Worm (Caenorhabditis elegans): ENCODE results near the gene xpb-1.

The xpb-1 gene

ce11 chrIII:11535453-11535852, 9.0 kb downstream of the xpb-1 start:
- TF ChIP-seq rnt-1 (tag; optimal IDR thresholded peaks at IDR 0.05) (no peak), dsc-1 (tag; optimal IDR thresholded peaks at IDR 0.05) (no peak), tlp-1 (tag; optimal IDR thresholded peaks at IDR 0.05) (no peak), ceh-63 (GFP tag; optimal IDR thresholded peaks at IDR 0.05) (no peak), nhr-84 (tag; optimal IDR thresholded peaks at IDR 0.05) (no peak)

ce11 chrIII:11544947-11545346, 18.5 kb downstream of the xpb-1 start:
- no peak for TF ChIP-seq fkh-8 (tag; optimal IDR thresholded peaks at IDR 0.05)
- TF ChIP-seq rnt-1 (tag; optimal IDR thresholded peaks at IDR 0.05): no peak
- no peak for TF ChIP-seq hlh-17 (GFP tag; optimal IDR thresholded peaks at IDR 0.05; ENCODE audit: borderline replicate concordance)
- no peak for TF ChIP-seq pax-3 (tag; optimal IDR thresholded peaks at IDR 0.05)
- no peak for TF ChIP-seq ceh-8 (GFP tag; optimal IDR thresholded peaks at IDR 0.05)
- no peak for TF ChIP-seq efl-1 (optimal IDR thresholded peaks at IDR 0.05)
- no peak for TF ChIP-seq efl-1 (GFP tag; optimal IDR thresholded peaks at IDR 0.05 in 1 of 2)
- TF ChIP-seq pqm-1 (tag; optimal IDR thresholded peaks at IDR 0.05): no peak
- no peak for TF ChIP-seq blmp-1 (tag; optimal IDR thresholded peaks at IDR 0.05)
- TF ChIP-seq tbx-2 (tag; optimal IDR thresholded peaks at IDR 0.05): no peak
- no peak for TF ChIP-seq irx-1 (tag; optimal IDR thresholded peaks at IDR 0.05)
- TF ChIP-seq nhr-77 (tag; optimal IDR thresholded peaks at IDR 0.05): no peak
- TF ChIP-seq mab-9 (GFP tag; IDR thresholded peaks at IDR 0.05): no peak
- no peak for TF ChIP-seq fkh-4 (tag; optimal IDR thresholded peaks at IDR 0.05; ENCODE audit: borderline replicate concordance)
- no peak for TF ChIP-seq elt-2 (tag; optimal IDR thresholded peaks at IDR 0.05)
- no peak for TF ChIP-seq lin-15B (tag; optimal IDR thresholded peaks at IDR 0.05)
- TF ChIP-seq ceh-88 (GFP tag; IDR thresholded peaks at IDR 0.05): no peak
- TF ChIP-seq lir-3 (tag; optimal IDR thresholded peaks at IDR 0.05; ENCODE audit: poor library complexity): no peak
- TF ChIP-seq zip-4 (GFP tag; optimal IDR thresholded peaks at IDR 0.05): no peak
- no peak for TF ChIP-seq hlh-4 (tag; optimal IDR thresholded peaks at IDR 0.05)
- no peak for TF ChIP-seq jun-1 (tag; optimal IDR thresholded peaks at IDR 0.05)

- no peak for TF ChIP-seq hlh-17 (GFP tag; optimal IDR thresholded peaks at IDR 0.05; ENCODE audit: borderline replicate concordance)
- no peak for TF ChIP-seq efl-1 (optimal IDR thresholded peaks at IDR 0.05)
- TF ChIP-seq efl-1 (GFP tag; optimal IDR thresholded peaks at IDR 0.05 in 1 of 2): peak in 1 of 2 experiments; percentile 71
Measured at ce11 chrIII:11548070-11548469, 21.6 kb downstream of the xpb-1 start, which contains the start of gene Y66D12A.13. Gene Y66D12A.13 (plus strand): TSS chrIII:11548370.

ce11 chrIII:11554701-11555111, 28.2 kb downstream of the xpb-1 start:
- TF ChIP-seq ets-5 (GFP tag; IDR thresholded peaks at IDR 0.05): no peak
- no peak for TF ChIP-seq unc-30 (tag; optimal IDR thresholded peaks at IDR 0.05)
- no peak for TF ChIP-seq hlh-17 (GFP tag; optimal IDR thresholded peaks at IDR 0.05; ENCODE audit: borderline replicate concordance)
- TF ChIP-seq nhr-85 (tag): peak; percentile 83
- no peak for TF ChIP-seq egl-13 (tag; optimal IDR thresholded peaks at IDR 0.05)
- no peak for TF ChIP-seq hpl-2 (GFP tag; optimal IDR thresholded peaks at IDR 0.05)
- peak in 1 of 2 experiments; percentile 11 for TF ChIP-seq lsy-2 (tag; optimal IDR thresholded peaks at IDR 0.05)
- no peak for TF ChIP-seq nhr-76 (tag; optimal IDR thresholded peaks at IDR 0.05)
- TF ChIP-seq mdl-1 (tag; optimal IDR thresholded peaks at IDR 0.05): peak in 1 of 2 experiments; percentile 10
- TF ChIP-seq fkh-4 (tag; optimal IDR thresholded peaks at IDR 0.05; ENCODE audit: borderline replicate concordance): no peak
- TF ChIP-seq pqm-1 (tag; optimal IDR thresholded peaks at IDR 0.05): no peak
- TF ChIP-seq mef-2 (tag; optimal IDR thresholded peaks at IDR 0.05): no peak
- no peak for TF ChIP-seq tlp-1 (tag; optimal IDR thresholded peaks at IDR 0.05)
- peak; percentile 47 for TF ChIP-seq nhr-71 (tag; optimal IDR thresholded peaks at IDR 0.05)
- TF ChIP-seq nhr-19 (GFP tag; conservative IDR thresholded peaks at IDR 0.05): peak; percentile 21; the same call in 1 of the 2 replicates
- TF ChIP-seq lin-39 (tag; optimal IDR thresholded peaks at IDR 0.05): no peak
- no peak for TF ChIP-seq ztf-4 (tag; optimal IDR thresholded peaks at IDR 0.05)
- TF ChIP-seq ceh-63 (GFP tag; optimal IDR thresholded peaks at IDR 0.05): no peak
- no peak for TF ChIP-seq nhr-84 (tag; optimal IDR thresholded peaks at IDR 0.05)
- TF ChIP-seq grh-1 (GFP tag; IDR thresholded peaks at IDR 0.05): 0 out of 2 replicates have a peak, but pooled peaks have one; percentile 23
- no peak for TF ChIP-seq sup-37 (GFP tag; optimal IDR thresholded peaks at IDR 0.05)
- no peak for TF ChIP-seq aha-1 (tag; optimal IDR thresholded peaks at IDR 0.05)
- TF ChIP-seq ceh-90 (tag; optimal IDR thresholded peaks at IDR 0.05): no peak
- TF ChIP-seq zag-1 (tag; optimal IDR thresholded peaks at IDR 0.05): no peak
- TF ChIP-seq nhr-20 (tag; optimal IDR thresholded peaks at IDR 0.05): peak; percentile 45
- TF ChIP-seq mab-9 (GFP tag; IDR thresholded peaks at IDR 0.05): no peak
- no peak for TF ChIP-seq pax-3 (tag; optimal IDR thresholded peaks at IDR 0.05)
- no peak for TF ChIP-seq lin-15B (tag; optimal IDR thresholded peaks at IDR 0.05)
- TF ChIP-seq Y116A8C.19 (tag; optimal IDR thresholded peaks at IDR 0.05; ENCODE audit: borderline replicate concordance): no peak
- no peak for TF ChIP-seq C04F5.9 (tag; optimal IDR thresholded peaks at IDR 0.05)
- TF ChIP-seq tbx-2 (tag; optimal IDR thresholded peaks at IDR 0.05): no peak
